Fruit fly (Drosophila melanogaster) whole organism, wandering third instar larva: ENCODE results near the gene Peritrophin-15b.

ENCODE experiments used
- CrebA ChIP-seq: fragments of 200-800 bp; sonication (Bioruptor generic); optimal IDR thresholded peaks from 2 replicates; lab custom pipeline; 2016; ENCODE audit warnings: missing biosample characterization, mild to moderate bottlenecking, missing genetic modification characterization, borderline replicate concordance
- HLH106 ChIP-seq: fragments of 200-800 bp; optimal IDR thresholded peaks from 3 replicates; lab custom pipeline; 2019; ENCODE audit warnings: missing biosample characterization, mild to moderate bottlenecking, missing genetic modification characterization, moderate library complexity
- Hr78 ChIP-seq: fragments of >200 bp; optimal IDR thresholded peaks from 2 replicates; lab custom pipeline; 2017; ENCODE audit warnings: missing biosample characterization, missing genetic modification characterization
- Mio ChIP-seq: sonication (Bioruptor generic); optimal IDR thresholded peaks from 2 replicates; lab custom pipeline; 2016; ENCODE audit warnings: missing biosample characterization, missing genetic modification characterization
- N ChIP-seq: fragments of >200 bp; optimal IDR thresholded peaks from 2 replicates; lab custom pipeline; 2018; ENCODE audit warnings: missing biosample characterization, missing external identifiers, missing genetic modification characterization
- OdsH ChIP-seq: fragments of 200-800 bp; sonication (Bioruptor generic); optimal IDR thresholded peaks from 2 replicates; lab custom pipeline; 2016; ENCODE audit warnings: missing biosample characterization, mild to moderate bottlenecking, missing genetic modification characterization
- Vsx2 ChIP-seq: fragments of 200-300, 225-300 bp; sonication (Bioruptor generic); optimal IDR thresholded peaks from 2 replicates; lab custom pipeline; 2018; ENCODE audit warnings: missing biosample characterization, missing genetic modification characterization; ENCODE audit not compliant: partially characterized antibody
- brk ChIP-seq: fragments of 200-800 bp; sonication (Bioruptor generic); optimal IDR thresholded peaks from 2 replicates; lab custom pipeline; 2016; ENCODE audit warnings: missing biosample characterization, mild to moderate bottlenecking, missing genetic modification characterization
- fru ChIP-seq: fragments of 200-800 bp; sonication (Bioruptor generic); optimal IDR thresholded peaks from 3 replicates; lab custom pipeline; 2016; ENCODE audit warnings: missing biosample characterization, mild to moderate bottlenecking, missing genetic modification characterization
- jim ChIP-seq: fragments of 175-275, 200-325 bp; sonication (Bioruptor generic); optimal IDR thresholded peaks from 2 replicates; lab custom pipeline; 2016; ENCODE audit warnings: missing biosample characterization, mild to moderate bottlenecking, missing genetic modification characterization
- lola ChIP-seq: fragments of >200 bp; optimal IDR thresholded peaks from 2 replicates; lab custom pipeline; 2017; ENCODE audit warnings: missing biosample characterization, missing genetic modification characterization
- pan ChIP-seq: fragments of >200 bp; optimal IDR thresholded peaks from 2 replicates; lab custom pipeline; 2017
- rgr ChIP-seq: fragments of 200-800 bp; sonication (Bioruptor generic); optimal IDR thresholded peaks from 3 replicates; lab custom pipeline; 2016; ENCODE audit warnings: missing biosample characterization, mild to moderate bottlenecking, missing genetic modification characterization

dm6 chr2L:8351864-8352263 is 42.9 kb downstream of the Peritrophin-15b start, which contains the start of gene Mur29B:
- TF ChIP-seq lola (GFP tag; lab: Kevin White, UChicago) (no peak), rgr (GFP tag; lab: Kevin White, UChicago) (no peak), HLH106 (tag; lab: Kevin White, UChicago) (no peak), fru (GFP tag; lab: Kevin White, UChicago) (no peak), Mio (GFP tag; lab: Kevin White, UChicago) (no peak), pan (no peak), Hr78 (GFP tag; lab: Kevin White, UChicago) (no peak), brk (GFP tag; lab: Kevin White, UChicago) (no peak), N (no peak), OdsH (no peak), Vsx2 (GFP tag; lab: Kevin White, UChicago) (no peak), CrebA (GFP tag; lab: Kevin White, UChicago) (peak; percentile 22), jim (GFP tag; lab: Kevin White, UChicago) (no peak)
